Worm (Caenorhabditis elegans): Measurements from ENCODE around the gene C09B9.85.

The C09B9.85 gene

DNA sequence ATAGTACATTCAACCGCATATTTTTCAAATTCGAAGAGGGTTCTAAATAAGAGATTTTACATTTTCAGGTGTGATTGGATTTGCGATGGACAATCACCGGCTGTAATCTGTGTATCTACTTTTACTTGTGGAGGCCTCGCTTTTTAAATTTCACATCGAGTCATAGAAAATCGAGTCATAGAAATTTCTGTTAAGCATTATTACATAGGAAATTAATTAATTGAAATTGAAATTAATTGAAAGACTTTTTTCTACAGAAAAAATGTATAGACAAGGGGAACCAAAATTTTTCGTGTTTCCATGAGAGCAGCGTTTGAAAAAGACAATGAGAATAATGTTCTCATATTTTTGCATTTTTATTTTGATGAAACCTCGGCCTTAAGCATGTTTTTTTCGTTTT lies 41.8 kb downstream of the C09B9.85 start, which contains the start of gene clec-176:
Gene clec-176 (plus strand): TSS at position 301 of the 400 bp plus-strand sequence.
- TF ChIP-seq ztf-29 (GFP tag; IDR thresholded peaks at IDR 0.05) (no peak), cog-1 (tag; optimal IDR thresholded peaks at IDR 0.05) (no peak), T22C8.4 (GFP tag; IDR thresholded peaks at IDR 0.05) (no peak), ref-1 (GFP tag; conservative IDR thresholded peaks at IDR 0.05) (no peak), med-1 (GFP tag; optimal IDR thresholded peaks at IDR 0.05; ENCODE audit: insufficient read depth) (no peak), ztf-23 (GFP tag; IDR thresholded peaks at IDR 0.05) (no peak), tab-1 (GFP tag; IDR thresholded peaks at IDR 0.05) (no peak), flt-1 (GFP tag; IDR thresholded peaks at IDR 0.05) (no peak), klf-2 (GFP tag; conservative IDR thresholded peaks at IDR 0.05) (no peak)

DNA sequence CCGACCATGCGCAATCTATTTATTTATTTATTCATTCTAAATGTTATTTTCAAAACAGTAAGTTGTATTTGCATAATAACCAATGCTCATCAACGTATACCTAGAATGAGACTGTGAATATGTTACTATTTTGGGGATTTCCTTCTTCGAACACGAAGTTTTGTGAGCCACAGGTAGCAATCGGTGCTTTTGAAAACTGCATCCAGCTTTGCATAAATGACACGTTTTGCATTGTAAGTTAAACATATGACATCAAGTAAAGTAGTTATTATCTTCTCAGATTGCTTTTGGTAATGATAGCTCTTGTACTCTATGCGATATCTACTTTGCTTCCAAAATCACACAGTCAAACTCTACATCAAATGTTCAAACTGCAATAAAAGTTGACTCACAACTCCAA lies 43.1 kb downstream of the C09B9.85 start, which contains the start of gene E03H12.4:
Gene E03H12.4 (plus strand): TSS at position 120 of the 400 bp plus-strand sequence.
- TF ChIP-seq T22C8.4 (GFP tag; IDR thresholded peaks at IDR 0.05) (no peak), ztf-23 (GFP tag; IDR thresholded peaks at IDR 0.05) (no peak), klf-2 (GFP tag; conservative IDR thresholded peaks at IDR 0.05) (no peak), ref-1 (GFP tag; conservative IDR thresholded peaks at IDR 0.05) (no peak), tab-1 (GFP tag; IDR thresholded peaks at IDR 0.05) (no peak), cog-1 (tag; optimal IDR thresholded peaks at IDR 0.05) (no peak), med-1 (GFP tag; optimal IDR thresholded peaks at IDR 0.05; ENCODE audit: insufficient read depth) (no peak), ztf-29 (GFP tag; IDR thresholded peaks at IDR 0.05) (no peak), flt-1 (GFP tag; IDR thresholded peaks at IDR 0.05) (no peak)

DNA sequence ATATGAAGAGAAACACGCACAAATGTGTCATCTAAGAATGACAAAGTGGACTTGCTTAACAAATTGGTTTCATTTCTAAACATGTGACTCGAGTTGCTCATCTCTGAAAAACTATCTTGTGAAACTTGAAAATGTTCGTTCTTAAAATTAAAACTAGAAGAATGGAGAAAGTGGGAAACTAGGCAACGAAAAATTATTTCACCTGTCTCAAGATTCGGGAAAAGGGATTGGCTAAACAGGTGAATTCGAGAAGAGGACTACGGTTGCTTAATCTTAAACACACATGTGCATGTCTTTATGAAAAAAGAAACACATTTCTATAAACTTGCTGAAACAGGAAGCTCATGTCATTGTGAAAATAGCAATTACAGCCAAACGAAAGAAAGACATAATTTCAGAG lies 44.5 kb downstream of the C09B9.85 start, which contains the start of gene srz-24:
Gene srz-24 (minus strand): TSS at position 101 of the 400 bp plus-strand sequence.
- TF ChIP-seq cog-1 (tag; optimal IDR thresholded peaks at IDR 0.05), result no peak
- TF ChIP-seq ref-1 (GFP tag; conservative IDR thresholded peaks at IDR 0.05), result no peak
- no peak for TF ChIP-seq ztf-29 (GFP tag; IDR thresholded peaks at IDR 0.05)
- TF ChIP-seq klf-2 (GFP tag; conservative IDR thresholded peaks at IDR 0.05), result no peak
- TF ChIP-seq med-1 (GFP tag; optimal IDR thresholded peaks at IDR 0.05; ENCODE audit: insufficient read depth), result no peak
- no peak for TF ChIP-seq tab-1 (GFP tag; IDR thresholded peaks at IDR 0.05)
- no peak for TF ChIP-seq ztf-23 (GFP tag; IDR thresholded peaks at IDR 0.05)
- TF ChIP-seq flt-1 (GFP tag; IDR thresholded peaks at IDR 0.05), result no peak
- no peak for TF ChIP-seq T22C8.4 (GFP tag; IDR thresholded peaks at IDR 0.05)

DNA sequence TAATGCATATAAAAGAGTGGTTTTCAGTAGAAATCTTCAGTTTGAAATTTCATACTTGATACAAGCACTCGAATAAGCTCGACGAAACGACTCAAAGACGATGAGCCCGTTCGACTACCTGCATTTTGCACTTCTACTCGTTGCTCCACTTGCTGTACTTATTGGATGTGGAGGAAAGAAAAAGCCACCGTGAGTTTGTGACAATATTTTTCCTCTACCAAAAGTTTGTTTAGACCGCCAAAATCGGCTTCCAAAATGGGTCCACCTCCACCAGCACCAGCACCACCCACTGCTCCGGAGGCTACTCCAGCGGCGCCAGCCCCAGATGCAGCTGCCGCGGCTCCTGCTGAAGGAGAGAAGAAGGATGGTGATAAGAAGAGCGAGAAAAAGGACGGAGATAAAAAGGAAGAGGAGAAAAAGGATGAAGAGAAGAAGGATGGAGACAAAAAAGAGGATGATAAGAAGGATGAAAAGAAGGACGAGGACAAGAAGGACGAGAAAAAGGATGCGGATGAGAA lies 48.3 kb downstream of the C09B9.85 start, which contains the start of gene E03H12.5:
Gene E03H12.5 (plus strand): TSS at position 51 of the 518 bp plus-strand sequence.
- no peak for TF ChIP-seq klf-2 (GFP tag; conservative IDR thresholded peaks at IDR 0.05)
- no peak for TF ChIP-seq ztf-23 (GFP tag; IDR thresholded peaks at IDR 0.05)
- no peak for TF ChIP-seq med-1 (GFP tag; optimal IDR thresholded peaks at IDR 0.05; ENCODE audit: insufficient read depth)
- TF ChIP-seq T22C8.4 (GFP tag; IDR thresholded peaks at IDR 0.05), result no peak
- TF ChIP-seq ref-1 (GFP tag; conservative IDR thresholded peaks at IDR 0.05), result no peak
- TF ChIP-seq cog-1 (tag; optimal IDR thresholded peaks at IDR 0.05), result no peak
- no peak for TF ChIP-seq flt-1 (GFP tag; IDR thresholded peaks at IDR 0.05)
- no peak for TF ChIP-seq tab-1 (GFP tag; IDR thresholded peaks at IDR 0.05)

DNA sequence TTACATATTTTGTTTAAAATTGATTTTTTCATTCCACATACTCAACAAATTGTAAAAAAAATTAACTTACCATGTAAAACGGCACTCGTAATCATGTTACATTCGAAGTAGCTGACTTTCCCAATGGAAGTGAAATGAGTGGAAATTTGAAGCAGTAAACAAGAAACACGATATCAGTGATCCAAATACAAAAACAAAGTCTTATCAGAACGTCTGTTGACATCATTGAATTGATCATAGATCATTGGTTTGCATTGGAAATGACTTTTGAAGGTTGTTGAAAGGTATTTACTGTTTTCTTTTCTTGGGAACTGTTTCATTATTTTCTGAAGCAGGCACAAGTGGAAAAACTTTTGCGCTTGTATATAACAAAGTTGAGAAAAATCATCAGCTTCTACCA lies 49.6 kb downstream of the C09B9.85 start, which contains the start of gene Y9C9A.16:
Gene Y9C9A.16 (minus strand): TSS at position 131 of the 400 bp plus-strand sequence.
- no peak for TF ChIP-seq T22C8.4 (GFP tag; IDR thresholded peaks at IDR 0.05)
- no peak for TF ChIP-seq klf-2 (GFP tag; conservative IDR thresholded peaks at IDR 0.05)
- no peak for TF ChIP-seq flt-1 (GFP tag; IDR thresholded peaks at IDR 0.05)
- no peak for TF ChIP-seq med-1 (GFP tag; optimal IDR thresholded peaks at IDR 0.05; ENCODE audit: insufficient read depth)
- no peak for TF ChIP-seq ztf-23 (GFP tag; IDR thresholded peaks at IDR 0.05)

Measured in whole organism, midembryonic.